Fruit fly (Drosophila melanogaster) whole organism, wandering third instar larva: Measurements from ENCODE around the gene CG7275.

Experiments
- Hr83 ChIP-seq: fragments of 200-300 bp; sonication (Bioruptor generic); optimal IDR thresholded peaks from 2 replicates; lab custom pipeline; 2016; ENCODE audit warnings: missing biosample characterization, mild to moderate bottlenecking, missing genetic modification characterization, moderate library complexity; ENCODE audit not compliant: poor library complexity, severe bottlenecking
- Myc ChIP-seq: fragments of >200 bp; optimal IDR thresholded peaks from 2 replicates; lab custom pipeline; 2017
- Vsx2 ChIP-seq: fragments of 200-300, 225-300 bp; sonication (Bioruptor generic); optimal IDR thresholded peaks from 2 replicates; lab custom pipeline; 2018; ENCODE audit warnings: missing biosample characterization, missing genetic modification characterization; ENCODE audit not compliant: partially characterized antibody

- TF ChIP-seq Myc (lab: Kevin White, UChicago) (no peak), Hr83 (GFP tag; lab: Kevin White, UChicago) (no peak), Vsx2 (no peak)
These were observed 42.5 kb downstream of the CG7275 start for dm6 chr3L:15541281-15541680.
